Fruit fly (Drosophila melanogaster): ENCODE data around the gene CG18135.

dm6 chr3L:18945938-18946337 is 52.1 kb downstream of the CG18135 start, which contains the start of gene CG32204:
- TF ChIP-seq CG8478 (optimal IDR thresholded peaks at IDR 0.05) (no peak), CTCF (optimal IDR thresholded peaks at IDR 0.05) (no peak)

Measured in S2 (cell line).